Fruit fly (Drosophila melanogaster) whole organism, embryonic: ENCODE data around the gene Hr38.

Experiments
- Bteb2 ChIP-seq: fragments of 200-800 bp; sonication (Bioruptor generic); optimal IDR thresholded peaks from 2 replicates; lab custom pipeline; 2016; ENCODE audit warnings: missing biosample characterization, missing genetic modification characterization
- CG10979 ChIP-seq: fragments of 200-800 bp; sonication (Bioruptor generic); optimal IDR thresholded peaks from 2 replicates; lab custom pipeline; 2018; ENCODE audit warnings: missing biosample characterization, mild to moderate bottlenecking, missing genetic modification characterization, moderate library complexity
- CG11247 ChIP-seq: fragments of 200-800 bp; sonication (Bioruptor generic); IDR thresholded peaks from 2 replicates; pipeline ENCODE4 v1.3.6; 2022; ENCODE audit warnings: missing biosample characterization, missing genetic modification characterization
- CG13296 ChIP-seq: fragments of 200-800 bp; sonication (Bioruptor generic); optimal IDR thresholded peaks from 3 replicates; lab custom pipeline; 2018; ENCODE audit warnings: missing biosample characterization, mild to moderate bottlenecking, missing genetic modification characterization
- CG13775 ChIP-seq: fragments of 200-800 bp; sonication (Bioruptor generic); optimal IDR thresholded peaks from 3 replicates; lab custom pipeline; 2017; ENCODE audit warnings: missing biosample characterization, mild to moderate bottlenecking, missing genetic modification characterization
- CG14441 ChIP-seq: fragments of 200-800 bp; sonication (Bioruptor generic); IDR thresholded peaks from 2 replicates; pipeline ENCODE4 v1.3.6; 2022; ENCODE audit warnings: missing biosample characterization, missing genetic modification characterization
- CG14710 ChIP-seq: fragments of 200-800 bp; sonication (Bioruptor generic); optimal IDR thresholded peaks from 3 replicates; lab custom pipeline; 2019; ENCODE audit warnings: missing biosample characterization, mild to moderate bottlenecking, missing genetic modification characterization, moderate library complexity
- CG15696 ChIP-seq: fragments of 200-800 bp; sonication (Bioruptor generic); optimal IDR thresholded peaks from 2 replicates; lab custom pipeline; 2019; ENCODE audit warnings: missing biosample characterization, mild to moderate bottlenecking, missing genetic modification characterization, moderate library complexity
- CG16815 ChIP-seq: fragments of 200-800 bp; sonication (Bioruptor generic); optimal IDR thresholded peaks from 3 replicates; lab custom pipeline; 2017; ENCODE audit warnings: missing biosample characterization, mild to moderate bottlenecking, missing genetic modification characterization
- CG18599 ChIP-seq: fragments of 200-800 bp; sonication (Bioruptor generic); optimal IDR thresholded peaks from 3 replicates; lab custom pipeline; 2017; ENCODE audit warnings: missing biosample characterization, missing genetic modification characterization, mild to moderate bottlenecking, moderate library complexity, missing genetic modification reagents
- CG3407 ChIP-seq: fragments of 200-800 bp; sonication (Bioruptor generic); optimal IDR thresholded peaks from 2 replicates; lab custom pipeline; 2018; ENCODE audit warnings: missing biosample characterization, mild to moderate bottlenecking, missing genetic modification characterization
- CG3995 ChIP-seq: fragments of 200-800 bp; sonication (Bioruptor generic); optimal IDR thresholded peaks from 3 replicates; lab custom pipeline; 2016; ENCODE audit warnings: missing biosample characterization, missing genetic modification characterization
- CG4282 ChIP-seq: fragments of 200-800 bp; sonication (Bioruptor generic); optimal IDR thresholded peaks from 2 replicates; lab custom pipeline; 2016; ENCODE audit warnings: missing biosample characterization, missing genetic modification characterization
- CG43689 ChIP-seq: fragments of 200-800 bp; sonication (Bioruptor generic); IDR thresholded peaks from 2 replicates; pipeline ENCODE4 v1.3.6; 2022; ENCODE audit warnings: missing biosample characterization, missing genetic modification characterization
- CG5245 ChIP-seq: fragments of 200-800 bp; sonication (Bioruptor generic); optimal IDR thresholded peaks from 3 replicates; lab custom pipeline; 2016; ENCODE audit warnings: missing biosample characterization, missing genetic modification characterization
- CTCF ChIP-seq: fragments of 200-800 bp; sonication (Bioruptor generic); optimal IDR thresholded peaks from 2 replicates; lab custom pipeline; 2017; ENCODE audit warnings: missing biosample characterization, mild to moderate bottlenecking, missing genetic modification characterization, moderate library complexity
- D19A ChIP-seq: fragments of 200-800 bp; optimal IDR thresholded peaks from 3 replicates; lab custom pipeline; 2019; ENCODE audit warnings: missing biosample characterization, mild to moderate bottlenecking, missing genetic modification characterization, moderate library complexity
- Dfd ChIP-seq, 2 experiments: fragments of >200 bp; optimal IDR thresholded peaks; 2 replicates each; lab custom pipeline; 2017; ENCODE audit warnings: missing biosample characterization in 2 of 2, missing genetic modification characterization in 2 of 2
- ERR ChIP-seq: fragments of 200-800 bp; sonication (Bioruptor generic); optimal IDR thresholded peaks from 2 replicates; lab custom pipeline; 2016; ENCODE audit warnings: missing biosample characterization, missing genetic modification characterization
- GATAe ChIP-seq: fragments of 200-800 bp; sonication (Bioruptor generic); conservative IDR thresholded peaks from 2 replicates; pipeline ENCODE4 v1.3.6; 2022; ENCODE audit warnings: missing biosample characterization, missing genetic modification characterization
- Hey ChIP-seq: fragments of 200-800 bp; sonication (Bioruptor generic); optimal IDR thresholded peaks from 3 replicates; lab custom pipeline; 2018; ENCODE audit warnings: missing biosample characterization, mild to moderate bottlenecking, missing genetic modification characterization
- HmgD ChIP-seq: fragments of 200-800 bp; sonication (Bioruptor generic); optimal IDR thresholded peaks from 3 replicates; lab custom pipeline; 2016; ENCODE audit warnings: missing biosample characterization, missing genetic modification characterization
- Hr39 ChIP-seq: fragments of >200 bp; optimal IDR thresholded peaks from 2 replicates; lab custom pipeline; 2017
- Lim3 ChIP-seq: fragments of 200-800 bp; sonication (Bioruptor generic); IDR thresholded peaks from 2 replicates; pipeline ENCODE4 v1.3.6; 2022; ENCODE audit warnings: missing biosample characterization, missing genetic modification characterization
- Mad ChIP-seq: fragments of 200-800 bp; sonication (Bioruptor generic); optimal IDR thresholded peaks from 2 replicates; lab custom pipeline; 2016; ENCODE audit warnings: missing biosample characterization, missing genetic modification characterization
- Neu2 ChIP-seq: fragments of 200-800 bp; sonication (Bioruptor generic); optimal IDR thresholded peaks from 3 replicates; lab custom pipeline; 2016; ENCODE audit warnings: missing biosample characterization, missing genetic modification characterization, borderline replicate concordance
- Pdp1 ChIP-seq, 2 experiments: fragments of 200-800 bp; sonication (Bioruptor generic); optimal IDR thresholded peaks; 3 replicates each; lab custom pipeline; 2016; ENCODE audit warnings: missing biosample characterization in 2 of 2, missing genetic modification characterization in 2 of 2, mild to moderate bottlenecking in 1 of 2, moderate library complexity in 1 of 2
- Side ChIP-seq: fragments of 200-800 bp; sonication (Bioruptor generic); optimal IDR thresholded peaks from 2 replicates; lab custom pipeline; 2016; ENCODE audit warnings: missing biosample characterization, missing genetic modification characterization
- Sox100B ChIP-seq: fragments of 200-800 bp; sonication (Bioruptor generic); optimal IDR thresholded peaks from 3 replicates; lab custom pipeline; 2018; ENCODE audit warnings: missing biosample characterization, mild to moderate bottlenecking, missing genetic modification characterization
- Sry-β ChIP-seq: fragments of 200-800 bp; sonication (Bioruptor generic); optimal IDR thresholded peaks from 2 replicates; lab custom pipeline; 2018; ENCODE audit warnings: missing biosample characterization, mild to moderate bottlenecking, missing genetic modification characterization, moderate library complexity
- Xrp1 ChIP-seq: fragments of 200-800 bp; sonication (Bioruptor generic); IDR thresholded peaks from 2 replicates; pipeline ENCODE4 v1.3.6; 2022; ENCODE audit warnings: missing biosample characterization, missing genetic modification characterization
- ap ChIP-seq: fragments of 200-800 bp; sonication (Bioruptor generic); IDR thresholded peaks from 2 replicates; pipeline ENCODE4 v1.3.6; 2022; ENCODE audit warnings: missing biosample characterization, missing genetic modification characterization
- ase ChIP-seq: fragments of 200-800 bp; sonication (Bioruptor generic); IDR thresholded peaks from 3 replicates; pipeline ENCODE4 v1.3.6; 2022; ENCODE audit warnings: missing biosample characterization, missing genetic modification characterization
- bigmax ChIP-seq: fragments of 200-800 bp; sonication (Bioruptor generic); optimal IDR thresholded peaks from 2 replicates; lab custom pipeline; 2018; ENCODE audit warnings: missing biosample characterization, mild to moderate bottlenecking, missing genetic modification characterization
- chif ChIP-seq, 2 experiments: fragments of 200-800 bp; sonication (Bioruptor generic); optimal IDR thresholded peaks; 3 replicates each; lab custom pipeline; 2016; ENCODE audit warnings: missing biosample characterization in 2 of 2, missing genetic modification characterization in 2 of 2
- dan ChIP-seq: fragments of 200-800 bp; sonication (Bioruptor generic); IDR thresholded peaks from 2 replicates; pipeline ENCODE4 v1.3.6; 2022; ENCODE audit warnings: missing biosample characterization, missing genetic modification characterization
- disco-r ChIP-seq: fragments of 200-800 bp; sonication (Bioruptor generic); optimal IDR thresholded peaks from 2 replicates; lab custom pipeline; 2016; ENCODE audit warnings: missing biosample characterization, missing genetic modification characterization
- dmrt99B ChIP-seq: fragments of 200-800 bp; sonication (Bioruptor generic); optimal IDR thresholded peaks from 2 replicates; lab custom pipeline; 2018; ENCODE audit warnings: missing biosample characterization, mild to moderate bottlenecking, missing genetic modification characterization, moderate library complexity
- fd3F ChIP-seq: fragments of 200-800 bp; sonication (Bioruptor generic); optimal IDR thresholded peaks from 2 replicates; lab custom pipeline; 2018; ENCODE audit warnings: missing biosample characterization, mild to moderate bottlenecking, missing genetic modification characterization, moderate library complexity
- gcm ChIP-seq: fragments of 200-800 bp; sonication (Bioruptor generic); optimal IDR thresholded peaks from 2 replicates; lab custom pipeline; 2019; ENCODE audit warnings: missing biosample characterization, mild to moderate bottlenecking, missing genetic modification characterization, moderate library complexity
- gfzf ChIP-seq: fragments of 200-800 bp; sonication (Bioruptor generic); optimal IDR thresholded peaks from 2 replicates; lab custom pipeline; 2016; ENCODE audit warnings: missing biosample characterization, mild to moderate bottlenecking, missing genetic modification characterization, moderate library complexity
- grn ChIP-seq: fragments of 200-800 bp; sonication (Bioruptor generic); optimal IDR thresholded peaks from 3 replicates; lab custom pipeline; 2017; ENCODE audit warnings: missing biosample characterization, missing genetic modification characterization
- nau ChIP-seq: fragments of 200-800 bp; sonication (Bioruptor generic); optimal IDR thresholded peaks from 3 replicates; lab custom pipeline; 2017; ENCODE audit warnings: missing biosample characterization, mild to moderate bottlenecking, missing genetic modification characterization, missing genetic modification reagents
- org-1 ChIP-seq: fragments of 200-800 bp; sonication (Bioruptor generic); optimal IDR thresholded peaks from 2 replicates; lab custom pipeline; 2017; ENCODE audit warnings: missing biosample characterization, missing genetic modification characterization
- rib ChIP-seq: fragments of 200-800 bp; sonication (Bioruptor generic); IDR thresholded peaks from 2 replicates; pipeline ENCODE4 v1.3.6; 2022; ENCODE audit warnings: missing biosample characterization, missing genetic modification characterization
- schlank ChIP-seq: fragments of 200-800 bp; sonication (Bioruptor generic); optimal IDR thresholded peaks from 2 replicates; lab custom pipeline; 2018; ENCODE audit warnings: missing biosample characterization, mild to moderate bottlenecking, missing genetic modification characterization
- shn ChIP-seq: fragments of 200-800 bp; sonication (Bioruptor generic); optimal IDR thresholded peaks from 3 replicates; lab custom pipeline; 2016; ENCODE audit warnings: missing biosample characterization, missing genetic modification characterization
- sim ChIP-seq: fragments of 200-800 bp; sonication (Bioruptor generic); IDR thresholded peaks from 2 replicates; pipeline ENCODE4 v1.3.6; 2022; ENCODE audit warnings: missing biosample characterization, missing genetic modification characterization
- slbo ChIP-seq: fragments of 200-800 bp; sonication (Bioruptor generic); IDR thresholded peaks from 2 replicates; pipeline ENCODE4 v1.3.6; 2022; ENCODE audit warnings: missing biosample characterization, missing genetic modification characterization
- sna ChIP-seq: fragments of 200-800 bp; sonication (Bioruptor generic); IDR thresholded peaks from 2 replicates; pipeline ENCODE4 v1.3.6; 2022; ENCODE audit warnings: missing biosample characterization, missing genetic modification characterization; ENCODE audit not compliant: partially characterized antibody
- sr ChIP-seq: fragments of 200-800 bp; sonication (Bioruptor generic); IDR thresholded peaks from 3 replicates; pipeline ENCODE4 v1.3.6; 2022; ENCODE audit warnings: missing biosample characterization, missing genetic modification characterization
- twi ChIP-seq: fragments of 200-800 bp; optimal IDR thresholded peaks from 2 replicates; lab custom pipeline; 2019; ENCODE audit warnings: missing biosample characterization, mild to moderate bottlenecking, missing genetic modification characterization, moderate library complexity
- z ChIP-seq: fragments of 200-800 bp; sonication (Bioruptor generic); IDR thresholded peaks from 3 replicates; pipeline ENCODE4 v1.3.6; 2022; ENCODE audit warnings: missing biosample characterization, missing genetic modification characterization

The Hr38 gene

dm6 chr2L:20649891-20650290 lies 64.5 kb downstream of the Hr38 start, which contains the start of gene CG2611 (continued):
- no peak for TF ChIP-seq CG18599 (GFP tag; lab: Kevin White, UChicago)
- no peak for TF ChIP-seq sr (GFP tag; lab: Robert Waterston, UW)
- no peak for TF ChIP-seq org-1 (GFP tag; lab: Kevin White, UChicago)
- TF ChIP-seq z: no peak
- no peak for TF ChIP-seq rib (GFP tag; lab: Robert Waterston, UW)
- TF ChIP-seq CG13775: peak; percentile 37
- TF ChIP-seq disco-r (GFP tag; lab: Kevin White, UChicago): no peak
- TF ChIP-seq dmrt99B (tag; lab: Kevin White, UChicago): no peak
- 0 out of 2 replicates have a peak, but pooled peaks have one; percentile 33 for TF ChIP-seq CG43689
- TF ChIP-seq shn (GFP tag; lab: Kevin White, UChicago): peak; percentile 3
- peak; percentile 13 for TF ChIP-seq twi
- TF ChIP-seq ap (GFP tag; lab: Robert Waterston, UW): no peak
- TF ChIP-seq Sox100B (GFP tag; lab: Kevin White, UChicago): no peak
- peak; percentile 3 for TF ChIP-seq Neu2 (GFP tag; lab: Kevin White, UChicago)
- TF ChIP-seq Side (GFP tag; lab: Kevin White, UChicago): peak; percentile 31
- peak; percentile 30 for TF ChIP-seq CG10979 (tag; lab: Kevin White, UChicago)
- TF ChIP-seq schlank: no peak
- no peak for TF ChIP-seq Dfd (GFP tag; optimal IDR thresholded peaks at IDR 0.05; lab: Kevin White, UChicago)
- TF ChIP-seq Hr39 (lab: Kevin White, UChicago): no peak
- TF ChIP-seq CG14441 (GFP tag; lab: Robert Waterston, UW): peak; percentile 67
- TF ChIP-seq CG16815 (GFP tag; lab: Kevin White, UChicago): no peak
- TF ChIP-seq Xrp1: peak; percentile 56
- TF ChIP-seq grn (GFP tag; lab: Kevin White, UChicago): no peak
- TF ChIP-seq Mad: peak; percentile 34
- no peak for TF ChIP-seq sna (GFP tag; lab: Robert Waterston, UW)
- TF ChIP-seq dan (GFP tag; lab: Robert Waterston, UW): no peak
- TF ChIP-seq Lim3 (GFP tag; lab: Robert Waterston, UW): no peak
- no peak for TF ChIP-seq bigmax (GFP tag; lab: Kevin White, UChicago)
- no peak for TF ChIP-seq Hey (tag; lab: Kevin White, UChicago)
- TF ChIP-seq sim (GFP tag; lab: Robert Waterston, UW): no peak
- no peak for TF ChIP-seq D19A (tag; lab: Kevin White, UChicago)
- TF ChIP-seq Sry-β (GFP tag; lab: Kevin White, UChicago): no peak
- peak; percentile 36 for TF ChIP-seq CG13296
- TF ChIP-seq slbo (GFP tag; lab: Robert Waterston, UW): peak; percentile 76; the same call in 1 of the 2 replicates
- TF ChIP-seq gcm (GFP tag; lab: Kevin White, UChicago): no peak
- TF ChIP-seq GATAe (GFP tag; lab: Robert Waterston, UW): peak; percentile 66
- TF ChIP-seq CG5245: no peak
- TF ChIP-seq CG11247 (GFP tag; lab: Robert Waterston, UW): peak; percentile 39; the same call in 1 of the 2 replicates
- no peak for TF ChIP-seq CTCF
- peak; percentile 31 for TF ChIP-seq CG14710 (tag; lab: Kevin White, UChicago)
- peak; percentile 37 for TF ChIP-seq CG15696 (tag; lab: Kevin White, UChicago)
- no peak for TF ChIP-seq nau (GFP tag; lab: Kevin White, UChicago)
- TF ChIP-seq CG4282 (GFP tag; lab: Kevin White, UChicago): no peak
- TF ChIP-seq CG3407: no peak
- TF ChIP-seq fd3F (GFP tag; lab: Kevin White, UChicago): peak; percentile 15
- peak; percentile 38; the same call in 1 of the 3 replicates for TF ChIP-seq ase (GFP tag; lab: Robert Waterston, UW)
- TF ChIP-seq gfzf: peak; percentile 8
- TF ChIP-seq CG3995: no peak
- TF ChIP-seq Bteb2 (GFP tag; lab: Kevin White, UChicago): peak; percentile 3
- TF ChIP-seq Pdp1 (GFP tag; optimal IDR thresholded peaks at IDR 0.05; lab: Kevin White, UChicago): peak; percentile 58 to 59
- TF ChIP-seq chif (GFP tag; optimal IDR thresholded peaks at IDR 0.05; lab: Kevin White, UChicago): peak; percentile 27 to 38
- peak; percentile 7 for TF ChIP-seq ERR
- no peak for TF ChIP-seq HmgD (GFP tag; lab: Kevin White, UChicago)
